Fruit fly (Drosophila melanogaster): ENCODE results near the gene Send2.

Gene Send2

dm6 chr2L:14369933-14370776, 23.7 kb upstream of the Send2 start (continued):
- TF ChIP-seq fd59A (GFP tag; optimal IDR thresholded peaks at IDR 0.05) (peak; percentile 88), CG3032 (tag; optimal IDR thresholded peaks at IDR 0.05) (peak; percentile 94), Hr4 (GFP tag; optimal IDR thresholded peaks at IDR 0.05) (peak; percentile 88), lz (GFP tag; optimal IDR thresholded peaks at IDR 0.05) (peak; percentile 96), cyc (GFP tag; optimal IDR thresholded peaks at IDR 0.05) (peak; percentile 82), dac (GFP tag; optimal IDR thresholded peaks at IDR 0.05) (peak; percentile 92), Met (GFP tag; optimal IDR thresholded peaks at IDR 0.05) (peak; percentile 82), CG8119 (GFP tag; IDR thresholded peaks at IDR 0.05) (peak; percentile 98), CG8632 (GFP tag; optimal IDR thresholded peaks at IDR 0.05) (peak; percentile 90), acj6 (GFP tag; optimal IDR thresholded peaks at IDR 0.05) (peak; percentile 94)

DNA sequence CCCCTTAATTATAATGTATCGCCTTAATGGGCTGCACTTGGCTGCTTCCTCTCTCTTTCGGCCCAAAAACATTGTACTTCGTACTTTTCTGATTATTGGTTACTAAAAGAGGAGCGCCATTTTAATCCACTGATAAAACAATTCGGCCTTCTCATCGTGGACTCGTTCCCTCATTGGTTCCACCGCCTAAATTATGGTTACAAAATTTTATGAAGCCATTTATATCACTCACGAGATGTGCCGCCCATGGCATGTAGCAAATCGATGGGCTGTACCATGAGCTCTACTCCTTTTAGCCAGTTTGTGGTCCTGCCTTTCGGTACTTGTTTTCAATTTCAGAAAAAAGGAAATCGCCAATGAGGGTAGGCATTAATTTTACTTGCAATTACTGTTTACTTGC, 22.3 kb upstream of the Send2 start:
- TF ChIP-seq Eip78C (GFP tag) (peak; percentile 57), Eip93F (GFP tag; optimal IDR thresholded peaks at IDR 0.05) (no peak), CG11902 (GFP tag; optimal IDR thresholded peaks at IDR 0.05) (no peak), CG31627 (GFP tag; optimal IDR thresholded peaks at IDR 0.05) (no peak), CG3919 (GFP tag; optimal IDR thresholded peaks at IDR 0.05) (no peak), ss (GFP tag; optimal IDR thresholded peaks at IDR 0.05) (peak in 1 of 2 experiments; percentile 1), Lpt (GFP tag; optimal IDR thresholded peaks at IDR 0.05) (no peak)

dm6 chr2L:14367274-14367669, 20.8 kb upstream of the Send2 start:
- TF ChIP-seq CG6792 (GFP tag; optimal IDR thresholded peaks at IDR 0.05): peak; percentile 47
- TF ChIP-seq Eip75B (GFP tag; optimal IDR thresholded peaks at IDR 0.05): peak; percentile 52
- TF ChIP-seq Hr39 (GFP tag; optimal IDR thresholded peaks at IDR 0.05): peak; percentile 22
- peak; percentile 64 for TF ChIP-seq cyc (GFP tag; optimal IDR thresholded peaks at IDR 0.05)
- TF ChIP-seq CG3919 (GFP tag; optimal IDR thresholded peaks at IDR 0.05): peak; percentile 76
- peak; percentile 95 for TF ChIP-seq Eip78C (GFP tag)
- peak; percentile 24 for TF ChIP-seq fd59A (GFP tag; optimal IDR thresholded peaks at IDR 0.05)
- TF ChIP-seq Sox102F (GFP tag; optimal IDR thresholded peaks at IDR 0.05): no peak
- peak; percentile 71 for TF ChIP-seq CG3032 (tag; optimal IDR thresholded peaks at IDR 0.05)
- TF ChIP-seq CG6854 (GFP tag; optimal IDR thresholded peaks at IDR 0.05): peak; percentile 68
- TF ChIP-seq Ets96B (tag; optimal IDR thresholded peaks at IDR 0.05): peak; percentile 75
- no peak for TF ChIP-seq CG1621 (tag; optimal IDR thresholded peaks at IDR 0.05)
- peak; percentile 65 for TF ChIP-seq OdsH (GFP tag; optimal IDR thresholded peaks at IDR 0.05)
- peak; percentile 41 for TF ChIP-seq CG10631 (GFP tag; optimal IDR thresholded peaks at IDR 0.05)
- peak; percentile 15 for TF ChIP-seq CG8632 (GFP tag; optimal IDR thresholded peaks at IDR 0.05)
- TF ChIP-seq fkh (GFP tag; optimal IDR thresholded peaks at IDR 0.05): no peak
- no peak for TF ChIP-seq Lpt (GFP tag; optimal IDR thresholded peaks at IDR 0.05)
- peak; percentile 70 for TF ChIP-seq dsx (GFP tag; optimal IDR thresholded peaks at IDR 0.05; ENCODE audit: poor library complexity, severe bottlenecking)
- peak; percentile 22 for TF ChIP-seq CG31627 (GFP tag; optimal IDR thresholded peaks at IDR 0.05)
- peak; percentile 71 for TF ChIP-seq CG4318 (GFP tag; optimal IDR thresholded peaks at IDR 0.05)
- TF ChIP-seq CG6276 (GFP tag; optimal IDR thresholded peaks at IDR 0.05): peak; percentile 94
- TF ChIP-seq svp (GFP tag): peak; percentile 87
- TF ChIP-seq CG8119 (GFP tag; IDR thresholded peaks at IDR 0.05): no peak; the same call in 2 of the 3 replicates
- TF ChIP-seq eg (GFP tag; IDR thresholded peaks at IDR 0.05): peak; percentile 75
- TF ChIP-seq achi (GFP tag; optimal IDR thresholded peaks at IDR 0.05): peak; percentile 17
- peak; percentile 58 for TF ChIP-seq Gug (GFP tag; IDR thresholded peaks at IDR 0.05)
- TF ChIP-seq vri (GFP tag; optimal IDR thresholded peaks at IDR 0.05): no peak
- peak; percentile 18; the same call in 1 of the 2 replicates for TF ChIP-seq CG15336 (GFP tag; IDR thresholded peaks at IDR 0.05)
- TF ChIP-seq Sox15 (GFP tag; optimal IDR thresholded peaks at IDR 0.05): peak; percentile 36
- no peak for TF ChIP-seq Smox (GFP tag; optimal IDR thresholded peaks at IDR 0.05)
- TF ChIP-seq CG11762 (GFP tag; optimal IDR thresholded peaks at IDR 0.05; ENCODE audit: insufficient read depth): peak; percentile 71
- TF ChIP-seq Blimp-1 (GFP tag; optimal IDR thresholded peaks at IDR 0.05): peak; percentile 45
- peak; percentile 70 for TF ChIP-seq net (GFP tag; optimal IDR thresholded peaks at IDR 0.05)
- no peak for TF ChIP-seq Sox14 (GFP tag; optimal IDR thresholded peaks at IDR 0.05)
- TF ChIP-seq CG7368 (GFP tag; optimal IDR thresholded peaks at IDR 0.05): peak; percentile 57
- TF ChIP-seq CG9139 (GFP tag; optimal IDR thresholded peaks at IDR 0.05): peak; percentile 34
- no peak for TF ChIP-seq Hr38 (GFP tag; optimal IDR thresholded peaks at IDR 0.05)
- TF ChIP-seq CG8319 (GFP tag; optimal IDR thresholded peaks at IDR 0.05): peak; percentile 25

All from whole organism, prepupa.